Fruit fly (Drosophila melanogaster) whole organism, embryonic: ENCODE data around the gene CG9760.

Source experiments
- Blimp-1 ChIP-seq: fragments of 200-800 bp; sonication (Bioruptor generic); optimal IDR thresholded peaks from 3 replicates; lab custom pipeline; 2018; ENCODE audit warnings: missing biosample characterization, missing genetic modification characterization, mild to moderate bottlenecking, moderate library complexity, missing genetic modification reagents
- CG10431 ChIP-seq: fragments of 200-800 bp; sonication (Bioruptor generic); optimal IDR thresholded peaks from 3 replicates; lab custom pipeline; 2018; ENCODE audit warnings: missing biosample characterization, mild to moderate bottlenecking, missing genetic modification characterization
- CG10543 ChIP-seq: fragments of 200-800 bp; sonication (Bioruptor generic); optimal IDR thresholded peaks from 3 replicates; lab custom pipeline; 2017; ENCODE audit warnings: missing biosample characterization, mild to moderate bottlenecking, missing genetic modification characterization, moderate library complexity
- CG11093 ChIP-seq: fragments of 200-800 bp; sonication (Bioruptor generic); IDR thresholded peaks from 3 replicates; pipeline ENCODE4 v1.3.6; 2022; ENCODE audit warnings: missing biosample characterization, missing genetic modification characterization
- CG11560 ChIP-seq: fragments of 200-800 bp; sonication (Bioruptor generic); IDR thresholded peaks from 3 replicates; pipeline ENCODE4 v1.3.6; 2022; ENCODE audit warnings: missing biosample characterization, missing genetic modification characterization
- CG14667 ChIP-seq: fragments of 200-800 bp; sonication (Bioruptor generic); IDR thresholded peaks from 2 replicates; pipeline ENCODE4 v1.3.6; 2022; ENCODE audit warnings: missing biosample characterization, missing genetic modification characterization
- CG15269 ChIP-seq: fragments of 200-800 bp; sonication (Bioruptor generic); optimal IDR thresholded peaks from 2 replicates; lab custom pipeline; 2018; ENCODE audit warnings: missing biosample characterization, mild to moderate bottlenecking, missing genetic modification characterization, moderate library complexity
- CG2120 ChIP-seq: fragments of 200-800 bp; sonication (Bioruptor generic); optimal IDR thresholded peaks from 3 replicates; lab custom pipeline; 2016; ENCODE audit warnings: missing biosample characterization, missing genetic modification characterization
- CG2712 ChIP-seq: fragments of 200-800 bp; optimal IDR thresholded peaks from 3 replicates; lab custom pipeline; 2019; ENCODE audit warnings: missing biosample characterization, mild to moderate bottlenecking, missing genetic modification characterization, moderate library complexity
- CG3838 ChIP-seq: fragments of 200-800 bp; sonication (Bioruptor generic); optimal IDR thresholded peaks from 3 replicates; lab custom pipeline; 2016; ENCODE audit warnings: missing biosample characterization, missing genetic modification characterization
- CG3847 ChIP-seq: fragments of 200-800 bp; sonication (Bioruptor generic); IDR thresholded peaks from 2 replicates; pipeline ENCODE4 v1.3.6; 2022; ENCODE audit warnings: missing biosample characterization, missing genetic modification characterization
- CG3995 ChIP-seq: fragments of 200-800 bp; sonication (Bioruptor generic); optimal IDR thresholded peaks from 3 replicates; lab custom pipeline; 2016; ENCODE audit warnings: missing biosample characterization, missing genetic modification characterization
- CG6175 ChIP-seq: fragments of 200-800 bp; sonication (Bioruptor generic); IDR thresholded peaks from 3 replicates; pipeline ENCODE4 v1.3.6; 2022; ENCODE audit warnings: missing biosample characterization, missing genetic modification characterization
- CG7928 ChIP-seq: fragments of 200-800 bp; sonication (Bioruptor generic); optimal IDR thresholded peaks from 2 replicates; lab custom pipeline; 2017; ENCODE audit warnings: missing biosample characterization, mild to moderate bottlenecking, missing genetic modification characterization
- CG8290 ChIP-seq, 3 experiments: fragments of 200-800 bp; sonication (Bioruptor generic); optimal IDR thresholded peaks; 2 replicates each; lab custom pipeline; 2016 to 2019; ENCODE audit warnings: missing biosample characterization in 3 of 3, missing genetic modification characterization in 3 of 3, mild to moderate bottlenecking in 2 of 3, moderate library complexity in 1 of 3
- CG8478 ChIP-seq: fragments of >200 bp; optimal IDR thresholded peaks from 2 replicates; lab custom pipeline; 2018
- CG9609 ChIP-seq: fragments of 200-800 bp; sonication (Bioruptor generic); optimal IDR thresholded peaks from 3 replicates; lab custom pipeline; 2016; ENCODE audit warnings: missing biosample characterization, missing genetic modification characterization
- CG9727 ChIP-seq: fragments of 200-800 bp; sonication (Bioruptor generic); optimal IDR thresholded peaks from 3 replicates; lab custom pipeline; 2017; ENCODE audit warnings: missing biosample characterization, mild to moderate bottlenecking, missing genetic modification characterization
- CG9876 ChIP-seq: fragments of 200-800 bp; sonication (Bioruptor generic); optimal IDR thresholded peaks from 2 replicates; lab custom pipeline; 2016; ENCODE audit warnings: missing biosample characterization, missing genetic modification characterization
- CkIIα-i1 ChIP-seq: fragments of 200-800 bp; sonication (Bioruptor generic); IDR thresholded peaks from 2 replicates; pipeline ENCODE4 v1.3.6; 2022; ENCODE audit warnings: missing biosample characterization, missing genetic modification characterization
- CrebB ChIP-seq: fragments of 200-800 bp; sonication (Bioruptor generic); optimal IDR thresholded peaks from 3 replicates; lab custom pipeline; 2018; ENCODE audit warnings: missing biosample characterization, mild to moderate bottlenecking, missing genetic modification characterization
- D ChIP-seq, 2 experiments: fragments of 200-800 bp in 1 of 2; fragments of >200 bp in 1 of 2; sonication (Bioruptor generic) in 1 of 2; optimal IDR thresholded peaks; 2 replicates in 1 of 2; 3 replicates in 1 of 2; lab custom pipeline; 2017; ENCODE audit warnings: mild to moderate bottlenecking in 1 of 2, missing biosample characterization in 1 of 2, missing genetic modification characterization in 1 of 2, missing genetic modification reagents in 1 of 2
- Deaf1 ChIP-seq: fragments of 200-800 bp; optimal IDR thresholded peaks from 3 replicates; lab custom pipeline; 2019; ENCODE audit warnings: missing biosample characterization, mild to moderate bottlenecking, missing genetic modification characterization, moderate library complexity
- Doc2 ChIP-seq: fragments of 200-800 bp; sonication (Bioruptor generic); IDR thresholded peaks from 2 replicates; pipeline ENCODE4 v1.3.6; 2022; ENCODE audit warnings: missing biosample characterization, missing genetic modification characterization
- Dp ChIP-seq: fragments of 200-800 bp; sonication (Bioruptor generic); optimal IDR thresholded peaks from 2 replicates; lab custom pipeline; 2018; ENCODE audit warnings: missing biosample characterization, mild to moderate bottlenecking, missing genetic modification characterization, moderate library complexity
- E2f2 ChIP-seq: fragments of 200-800 bp; sonication (Bioruptor generic); IDR thresholded peaks from 2 replicates; pipeline ENCODE4 v1.3.6; 2022; ENCODE audit warnings: missing biosample characterization, missing genetic modification characterization
- HLHmδ ChIP-seq: fragments of 200-800 bp; sonication (Bioruptor generic); optimal IDR thresholded peaks from 2 replicates; lab custom pipeline; 2018; ENCODE audit warnings: missing biosample characterization, mild to moderate bottlenecking, missing genetic modification characterization, moderate library complexity
- Hr3 ChIP-seq: fragments of 200-800 bp; sonication (Bioruptor generic); optimal IDR thresholded peaks from 3 replicates; lab custom pipeline; 2016; ENCODE audit warnings: missing biosample characterization, missing genetic modification characterization
- amos ChIP-seq: fragments of 200-800 bp; sonication (Bioruptor generic); IDR thresholded peaks from 2 replicates; pipeline ENCODE4 v1.3.6; 2022; ENCODE audit warnings: missing biosample characterization, missing genetic modification characterization; ENCODE audit not compliant: partially characterized antibody
- bab2 ChIP-seq: fragments of 200-800 bp; sonication (Bioruptor generic); optimal IDR thresholded peaks from 2 replicates; lab custom pipeline; 2016; ENCODE audit warnings: missing biosample characterization, missing genetic modification characterization
- danr ChIP-seq: fragments of 200-800 bp; sonication (Bioruptor generic); IDR thresholded peaks from 2 replicates; pipeline ENCODE4 v1.3.6; 2022; ENCODE audit warnings: missing biosample characterization, missing genetic modification characterization
- dati ChIP-seq: fragments of 200-800 bp; sonication (Bioruptor generic); IDR thresholded peaks from 2 replicates; pipeline ENCODE4 v1.3.6; 2022; ENCODE audit warnings: missing biosample characterization, missing genetic modification characterization
- dmrt99B ChIP-seq: fragments of 200-800 bp; sonication (Bioruptor generic); optimal IDR thresholded peaks from 2 replicates; lab custom pipeline; 2018; ENCODE audit warnings: missing biosample characterization, mild to moderate bottlenecking, missing genetic modification characterization, moderate library complexity
- fru ChIP-seq: fragments of >200 bp; optimal IDR thresholded peaks from 2 replicates; lab custom pipeline; 2017
- gfzf ChIP-seq: fragments of 200-800 bp; sonication (Bioruptor generic); optimal IDR thresholded peaks from 2 replicates; lab custom pipeline; 2016; ENCODE audit warnings: missing biosample characterization, mild to moderate bottlenecking, missing genetic modification characterization, moderate library complexity
- gro ChIP-seq: fragments of 200-800 bp; sonication (Bioruptor generic); optimal IDR thresholded peaks from 2 replicates; lab custom pipeline; 2016; ENCODE audit warnings: missing biosample characterization, missing genetic modification characterization
- kah ChIP-seq: fragments of 200-800 bp; sonication (Bioruptor generic); optimal IDR thresholded peaks from 2 replicates; lab custom pipeline; 2018; ENCODE audit warnings: missing biosample characterization, mild to moderate bottlenecking, missing genetic modification characterization
- kay ChIP-seq: fragments of 200-800 bp; sonication (Bioruptor generic); optimal IDR thresholded peaks from 2 replicates; lab custom pipeline; 2016; ENCODE audit warnings: missing biosample characterization, missing genetic modification characterization
- lbe ChIP-seq: fragments of 200-800 bp; sonication (Bioruptor generic); optimal IDR thresholded peaks from 2 replicates; lab custom pipeline; 2016; ENCODE audit warnings: missing biosample characterization, mild to moderate bottlenecking, missing genetic modification characterization
- nerfin-2 ChIP-seq: fragments of 200-800 bp; sonication (Bioruptor generic); IDR thresholded peaks from 2 replicates; pipeline ENCODE4 v1.3.6; 2022; ENCODE audit warnings: missing biosample characterization, missing genetic modification characterization; ENCODE audit not compliant: partially characterized antibody
- nmo ChIP-seq: fragments of 200-800 bp; sonication (Bioruptor generic); optimal IDR thresholded peaks from 2 replicates; lab custom pipeline; 2018; ENCODE audit warnings: missing biosample characterization, mild to moderate bottlenecking, missing genetic modification characterization, moderate library complexity
- odd ChIP-seq: fragments of 200-800 bp; sonication (Bioruptor generic); optimal IDR thresholded peaks from 2 replicates; lab custom pipeline; 2017; ENCODE audit warnings: missing biosample characterization, mild to moderate bottlenecking, missing genetic modification characterization
- pita ChIP-seq: fragments of 200-800 bp; sonication (Bioruptor generic); optimal IDR thresholded peaks from 2 replicates; lab custom pipeline; 2017; ENCODE audit warnings: missing biosample characterization, mild to moderate bottlenecking, missing genetic modification characterization
- pnt ChIP-seq: fragments of 200-800 bp; sonication (Bioruptor generic); optimal IDR thresholded peaks from 3 replicates; lab custom pipeline; 2016; ENCODE audit warnings: missing biosample characterization, missing genetic modification characterization
- pros ChIP-seq: fragments of 200-800 bp; sonication (Bioruptor generic); optimal IDR thresholded peaks from 3 replicates; lab custom pipeline; 2019; ENCODE audit warnings: missing biosample characterization, mild to moderate bottlenecking, missing genetic modification characterization, moderate library complexity
- run ChIP-seq: fragments of 200-800 bp; sonication (Bioruptor generic); optimal IDR thresholded peaks from 3 replicates; lab custom pipeline; 2018; ENCODE audit warnings: missing biosample characterization, mild to moderate bottlenecking, missing genetic modification characterization
- ssp ChIP-seq: fragments of 200-800 bp; sonication (Bioruptor generic); IDR thresholded peaks from 2 replicates; pipeline ENCODE4 v1.3.6; 2022; ENCODE audit warnings: missing biosample characterization, missing genetic modification characterization
- stwl ChIP-seq: fragments of 200-800 bp; sonication (Bioruptor generic); optimal IDR thresholded peaks from 3 replicates; lab custom pipeline; 2018; ENCODE audit warnings: missing biosample characterization, mild to moderate bottlenecking, missing genetic modification characterization, moderate library complexity
- tgo ChIP-seq: fragments of 200-800 bp; sonication (Bioruptor generic); IDR thresholded peaks from 3 replicates; pipeline ENCODE4 v1.3.6; 2022; ENCODE audit warnings: missing biosample characterization, missing genetic modification characterization
- trem ChIP-seq: fragments of 200-800 bp; optimal IDR thresholded peaks from 3 replicates; lab custom pipeline; 2019; ENCODE audit warnings: missing biosample characterization, mild to moderate bottlenecking, missing genetic modification characterization, moderate library complexity
- zen ChIP-seq: fragments of 200-800 bp; sonication (Bioruptor generic); optimal IDR thresholded peaks from 3 replicates; lab custom pipeline; 2018; ENCODE audit warnings: missing biosample characterization, mild to moderate bottlenecking, missing genetic modification characterization, moderate library complexity

CG9760 gene

DNA sequence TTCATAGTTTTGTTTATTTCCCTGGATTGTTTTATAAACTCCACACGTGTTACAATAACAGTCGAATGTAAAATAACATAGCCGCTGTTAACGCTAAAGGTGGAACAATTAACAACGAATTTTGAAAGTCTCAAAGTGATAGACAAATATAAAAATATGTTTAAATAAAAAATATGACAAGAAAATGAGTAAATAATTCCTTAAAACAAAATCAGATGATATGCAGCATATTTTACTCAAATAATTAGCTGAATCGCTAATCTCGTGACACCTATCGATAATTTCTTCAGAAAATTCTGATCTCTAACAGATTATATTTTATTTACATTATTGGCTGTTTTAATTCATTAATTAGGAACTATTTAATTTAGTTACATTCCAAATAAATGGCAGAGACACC, 26.9 kb downstream of the CG9760 start, which contains the start of the genes CG5645 and Atg12 (continued):
- TF ChIP-seq CG10543 (GFP tag; lab: Kevin White, UChicago) (peak; percentile 71), ssp (GFP tag; lab: Robert Waterston, UW) (peak; percentile 55), CkIIα-i1 (no peak), CG2712 (tag; lab: Kevin White, UChicago) (peak; percentile 80), gro (GFP tag; lab: Kevin White, UChicago) (no peak), Hr3 (GFP tag; lab: Kevin White, UChicago) (peak; percentile 8), CG10431 (GFP tag; lab: Kevin White, UChicago) (no peak), CG15269 (peak; percentile 46), bab2 (peak; percentile 20), kay (GFP tag; lab: Kevin White, UChicago) (peak; percentile 65), CG8478 (lab: Kevin White, UChicago) (no peak), odd (GFP tag; lab: Kevin White, UChicago) (no peak), kah (GFP tag; lab: Kevin White, UChicago) (no peak), CG9876 (GFP tag; lab: Kevin White, UChicago) (no peak), Blimp-1 (GFP tag; lab: Kevin White, UChicago) (peak; percentile 65), CG3838 (GFP tag; lab: Kevin White, UChicago) (no peak), nerfin-2 (GFP tag; lab: Robert Waterston, UW) (peak; percentile 56; the same call in 1 of the 2 replicates), CG8290 (GFP tag; optimal IDR thresholded peaks at IDR 0.05; lab: Kevin White, UChicago) (no peak), CG8290 (tag; optimal IDR thresholded peaks at IDR 0.05; lab: Kevin White, UChicago) (no peak), Dp (GFP tag; lab: Kevin White, UChicago) (peak; percentile 2), pros (GFP tag; lab: Kevin White, UChicago) (no peak), dati (GFP tag; lab: Robert Waterston, UW) (no peak), fru (lab: Kevin White, UChicago) (no peak), dmrt99B (tag; lab: Kevin White, UChicago) (peak; percentile 51), zen (tag; lab: Kevin White, UChicago) (peak; percentile 26), CG3995 (GFP tag; lab: Kevin White, UChicago) (peak; percentile 81), amos (peak; percentile 78), tgo (peak; percentile 65; the same call in 2 of the 3 replicates), CG11093 (GFP tag; lab: Robert Waterston, UW) (no peak), CG14667 (GFP tag; lab: Robert Waterston, UW) (peak; percentile 40), CrebB (tag; lab: Kevin White, UChicago) (peak; percentile 4), lbe (GFP tag; lab: Kevin White, UChicago) (peak; percentile 33), Deaf1 (tag; lab: Kevin White, UChicago) (peak; percentile 24), danr (GFP tag; lab: Robert Waterston, UW) (no peak), CG3847 (GFP tag; lab: Robert Waterston, UW) (no peak), run (tag; lab: Kevin White, UChicago) (no peak), CG9727 (peak; percentile 50), CG2120 (GFP tag; lab: Kevin White, UChicago) (peak; percentile 65), CG7928 (GFP tag; lab: Kevin White, UChicago) (no peak), CG6175 (GFP tag; lab: Robert Waterston, UW) (no peak), HLHmδ (no peak), CG9609 (GFP tag; lab: Kevin White, UChicago) (no peak), nmo (peak; percentile 44), pnt (GFP tag; lab: Kevin White, UChicago) (no peak), gfzf (peak; percentile 1), CG11560 (tag; lab: Robert Waterston, UW) (no peak), trem (tag; lab: Kevin White, UChicago) (peak; percentile 62), Doc2 (no peak), pita (GFP tag; lab: Kevin White, UChicago) (no peak), stwl (peak; percentile 56), D (optimal IDR thresholded peaks at IDR 0.05; lab: Kevin White, UChicago) (no peak), D (GFP tag; optimal IDR thresholded peaks at IDR 0.05; lab: Kevin White, UChicago) (peak; percentile 20), E2f2 (GFP tag; lab: Robert Waterston, UW) (peak; percentile 41; the same call in 1 of the 2 replicates)
